Fruit fly (Drosophila melanogaster) Kc167 (cell line): Measurements from ENCODE around the gene Alp10.

ENCODE experiments used
- Myc ChIP-seq: fragments of >200 bp; optimal IDR thresholded peaks from 2 replicates; lab custom pipeline; 2017; ENCODE audit warnings: missing external identifiers
- Sin3A ChIP-seq: fragments of >200 bp; optimal IDR thresholded peaks from 2 replicates; lab custom pipeline; 2018; ENCODE audit warnings: missing external identifiers
- h ChIP-seq: fragments of >200 bp; optimal IDR thresholded peaks from 3 replicates; lab custom pipeline; 2018; ENCODE audit warnings: missing external identifiers
- insv ChIP-seq: fragments of >200 bp; optimal IDR thresholded peaks from 3 replicates; lab custom pipeline; 2018; ENCODE audit warnings: missing external identifiers
- psq ChIP-seq: fragments of >200 bp; optimal IDR thresholded peaks from 2 replicates; lab custom pipeline; 2017; ENCODE audit warnings: missing external identifiers
- ttk ChIP-seq: sonication (Bioruptor generic); optimal IDR thresholded peaks from 2 replicates; lab custom pipeline; 2017; ENCODE audit warnings: missing external identifiers

Alp10 gene

DNA sequence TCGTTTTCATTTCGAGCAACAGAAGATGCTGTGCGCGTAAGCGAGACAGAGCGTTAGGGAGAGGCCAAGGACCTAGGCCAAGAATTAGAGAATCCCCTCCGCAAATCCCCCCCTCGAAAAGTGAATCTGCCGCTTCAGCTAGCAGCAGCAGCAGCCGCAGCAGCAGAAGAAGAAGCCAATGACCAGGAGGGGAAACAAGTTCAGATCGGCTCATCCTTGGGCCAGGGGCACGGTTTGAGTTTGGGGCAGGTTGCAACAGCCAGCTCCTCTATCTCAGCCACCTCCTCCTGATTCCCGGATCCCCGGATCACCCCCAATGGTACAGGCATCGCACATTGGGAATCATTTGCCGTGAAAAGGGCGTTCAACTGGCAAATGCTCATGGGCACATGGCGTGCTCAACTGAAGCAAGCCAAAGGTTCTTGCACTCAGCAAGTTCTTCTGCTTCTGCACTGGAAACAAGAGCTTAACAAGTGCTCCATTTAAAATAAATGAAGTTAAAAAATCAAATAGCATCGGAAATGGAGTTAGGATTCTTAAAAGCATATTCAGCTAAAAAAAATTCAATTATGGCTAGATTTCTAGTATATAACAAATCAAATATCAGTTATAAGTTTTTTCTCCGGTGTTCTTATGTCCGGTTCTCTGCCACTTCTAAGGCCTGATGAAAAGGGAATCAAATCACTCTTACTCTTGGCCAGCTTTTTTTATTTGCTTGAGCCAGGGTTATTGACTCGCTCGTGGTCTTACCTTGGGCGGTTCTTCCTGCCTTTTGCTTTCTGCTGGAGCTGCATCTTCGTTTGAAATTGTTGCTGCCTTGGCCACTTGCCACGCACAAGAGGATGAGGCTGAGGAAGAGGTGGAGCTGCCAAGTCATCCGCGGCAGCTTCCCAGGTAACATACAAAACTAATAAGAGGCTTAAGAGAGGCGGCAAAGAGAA, 38.4 kb upstream of the Alp10 start:
- TF ChIP-seq insv (lab: Kevin White, UChicago) (no peak), Myc (lab: Kevin White, UChicago) (no peak), Sin3A (lab: Kevin White, UChicago) (no peak), h (lab: Kevin White, UChicago) (no peak), psq (no peak), ttk (no peak)

dm6 chr3L:5631917-5632316, 36.8 kb upstream of the Alp10 start:
- TF ChIP-seq Myc (lab: Kevin White, UChicago) (no peak), psq (no peak), h (lab: Kevin White, UChicago) (no peak), insv (lab: Kevin White, UChicago) (no peak), ttk (no peak), Sin3A (lab: Kevin White, UChicago) (no peak)

- TF ChIP-seq Sin3A (lab: Kevin White, UChicago) (no peak), Myc (lab: Kevin White, UChicago) (no peak), insv (lab: Kevin White, UChicago) (no peak), psq (no peak), ttk (no peak), h (lab: Kevin White, UChicago) (no peak)
Observed at dm6 chr3L:5630608-5631080, 35.6 kb upstream of the Alp10 start, which contains the start of gene Blimp-1. Gene Blimp-1 (plus strand): TSS chr3L:5630983.

DNA sequence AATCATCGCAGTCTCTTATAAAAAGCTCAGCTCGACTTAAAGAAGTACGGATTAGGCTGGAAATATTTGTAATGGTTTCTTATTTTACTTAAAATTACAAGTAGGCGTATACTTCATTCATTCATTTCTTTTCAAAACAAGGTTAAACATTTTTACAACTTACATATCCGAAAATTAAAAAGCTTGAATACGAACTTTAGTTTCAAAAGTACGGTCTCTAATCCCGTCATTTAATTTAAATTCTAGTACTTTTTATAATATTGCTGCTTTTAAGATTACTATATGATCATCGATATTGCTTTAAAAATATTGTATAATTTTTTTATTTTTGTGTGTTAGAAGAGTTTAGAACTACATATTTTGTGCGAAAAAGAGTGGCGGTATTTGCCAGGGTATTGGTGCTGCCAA, 35.1 kb upstream of the Alp10 start:
- TF ChIP-seq insv (lab: Kevin White, UChicago) (no peak), ttk (no peak), psq (no peak), Sin3A (lab: Kevin White, UChicago) (no peak), h (lab: Kevin White, UChicago) (no peak), Myc (lab: Kevin White, UChicago) (no peak)

- TF ChIP-seq h (lab: Kevin White, UChicago) (no peak), psq (no peak), ttk (no peak), Myc (lab: Kevin White, UChicago) (no peak), Sin3A (lab: Kevin White, UChicago) (no peak), insv (lab: Kevin White, UChicago) (no peak)
Observed at dm6 chr3L:5627816-5628215, 32.7 kb upstream of the Alp10 start.

DNA sequence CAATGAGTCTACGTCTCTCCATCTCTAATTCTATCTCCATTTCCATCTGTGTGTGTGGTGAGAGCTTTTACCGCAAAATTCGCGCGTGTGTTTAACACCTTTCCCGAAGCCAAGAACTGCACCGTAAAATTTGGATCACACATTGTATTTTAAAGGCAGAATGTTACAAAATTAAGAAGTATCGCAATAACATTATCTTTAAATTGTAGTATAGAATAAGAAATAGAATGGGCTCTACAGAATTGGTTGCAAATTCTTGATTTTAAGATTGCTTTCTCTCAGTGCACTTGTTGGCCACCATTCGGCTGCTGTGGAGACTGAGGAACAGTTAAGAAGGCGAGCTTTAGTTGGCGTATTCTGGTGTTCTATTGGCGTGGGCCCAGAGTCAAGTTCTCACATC, 31.4 kb upstream of the Alp10 start:
- TF ChIP-seq psq: no peak
- no peak for TF ChIP-seq ttk
- TF ChIP-seq h (lab: Kevin White, UChicago): no peak
- no peak for TF ChIP-seq insv (lab: Kevin White, UChicago)

dm6 chr3L:5625121-5625667, 30.1 kb upstream of the Alp10 start:
- no peak for TF ChIP-seq ttk
- no peak for TF ChIP-seq psq
- no peak for TF ChIP-seq insv (lab: Kevin White, UChicago)
- no peak for TF ChIP-seq Myc (lab: Kevin White, UChicago)
- TF ChIP-seq h (lab: Kevin White, UChicago): no peak
- no peak for TF ChIP-seq Sin3A (lab: Kevin White, UChicago)

DNA sequence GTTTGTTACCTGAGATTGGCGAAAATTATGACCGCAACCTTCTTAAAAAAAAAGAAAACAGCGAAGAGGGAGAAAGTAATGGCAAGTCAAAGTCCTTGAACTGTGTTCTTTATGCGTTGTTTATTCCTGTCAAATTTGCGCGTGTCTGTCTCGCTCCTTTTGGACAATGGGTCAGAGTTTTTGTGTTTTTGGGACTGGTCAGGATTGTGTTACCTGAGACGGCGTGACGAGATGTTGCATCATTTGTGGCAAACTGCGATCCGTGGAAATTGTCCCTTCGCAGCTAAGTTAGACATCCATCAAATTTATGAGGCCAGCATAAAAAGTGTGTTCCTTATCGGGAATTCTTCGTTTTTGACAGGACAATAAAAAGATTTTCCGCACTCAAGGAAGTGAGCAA, 28.2 kb upstream of the Alp10 start:
- no peak for TF ChIP-seq Myc (lab: Kevin White, UChicago)
- no peak for TF ChIP-seq insv (lab: Kevin White, UChicago)
- TF ChIP-seq ttk: no peak
- no peak for TF ChIP-seq Sin3A (lab: Kevin White, UChicago)
- TF ChIP-seq psq: no peak
- no peak for TF ChIP-seq h (lab: Kevin White, UChicago)

DNA sequence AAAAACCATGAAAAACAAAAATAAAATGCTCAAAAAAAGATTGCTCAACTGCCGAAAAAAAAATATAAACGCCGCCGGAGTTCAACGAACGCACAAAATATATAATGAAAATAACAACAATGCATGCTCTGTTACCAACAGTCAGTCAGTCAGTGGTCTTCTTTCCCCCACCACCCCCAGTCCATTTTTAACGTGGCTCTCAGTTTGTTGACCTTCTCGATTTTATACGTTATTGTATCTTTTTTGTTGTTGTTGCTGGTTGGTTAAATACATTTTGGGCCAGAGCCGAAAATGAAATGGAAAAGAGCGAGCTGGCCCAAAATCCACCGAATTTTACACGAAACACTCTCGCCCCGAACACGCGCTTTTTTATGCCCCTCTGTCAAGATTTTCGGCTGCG, 26.8 kb upstream of the Alp10 start:
- no peak for TF ChIP-seq ttk
- no peak for TF ChIP-seq h (lab: Kevin White, UChicago)
- no peak for TF ChIP-seq Myc (lab: Kevin White, UChicago)
- no peak for TF ChIP-seq psq
- no peak for TF ChIP-seq Sin3A (lab: Kevin White, UChicago)
- no peak for TF ChIP-seq insv (lab: Kevin White, UChicago)

DNA sequence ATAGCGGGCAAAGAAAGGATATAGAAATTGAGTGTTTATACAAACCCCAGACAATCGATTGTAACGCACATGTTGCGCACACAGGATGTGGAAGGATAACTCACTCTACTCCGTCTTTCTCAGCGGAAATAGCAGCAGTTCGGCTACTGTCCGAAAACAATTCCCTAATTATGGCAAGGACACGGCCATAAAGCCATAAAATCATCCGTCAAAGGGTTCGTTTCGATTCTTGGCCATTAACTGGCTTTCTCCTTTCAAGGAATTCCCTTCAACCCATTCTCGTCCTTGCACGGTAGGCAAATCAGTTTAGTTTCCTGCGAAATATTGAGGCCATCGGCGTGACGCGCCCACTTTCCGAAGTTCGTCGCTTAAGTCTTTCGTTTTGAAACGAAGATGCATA, 26.4 kb upstream of the Alp10 start:
- TF ChIP-seq psq: no peak
- TF ChIP-seq Myc (lab: Kevin White, UChicago): no peak
- TF ChIP-seq insv (lab: Kevin White, UChicago): no peak
- no peak for TF ChIP-seq h (lab: Kevin White, UChicago)
- no peak for TF ChIP-seq Sin3A (lab: Kevin White, UChicago)

dm6 chr3L:5618697-5619096, 23.6 kb upstream of the Alp10 start:
- TF ChIP-seq h (lab: Kevin White, UChicago) (no peak), Myc (lab: Kevin White, UChicago) (no peak), ttk (no peak), Sin3A (lab: Kevin White, UChicago) (no peak), psq (no peak), insv (lab: Kevin White, UChicago) (no peak)

dm6 chr3L:5617395-5617794, 22.3 kb upstream of the Alp10 start:
- TF ChIP-seq h (lab: Kevin White, UChicago) (no peak), psq (no peak), ttk (no peak), insv (lab: Kevin White, UChicago) (no peak), Sin3A (lab: Kevin White, UChicago) (no peak), Myc (lab: Kevin White, UChicago) (no peak)
